Worm (Caenorhabditis elegans) whole organism, midembryonic: ENCODE results near the gene clec-227.

Experiments
- T22C8.4 ChIP-seq: fragments of 200-800 bp; sonication (Bioruptor generic); IDR thresholded peaks from 2 replicates; pipeline ENCODE4 v1.3.6; 2022; ENCODE audit warnings: missing genetic modification characterization, missing compliant biosample characterization
- klf-2 ChIP-seq: fragments of 200-800 bp; sonication (Bioruptor generic); conservative IDR thresholded peaks from 2 replicates; pipeline ENCODE4 v1.3.6; 2022; ENCODE audit warnings: missing genetic modification reagents, missing genetic modification characterization, missing compliant biosample characterization
- med-1 ChIP-seq: sonication (generic microtip); optimal IDR thresholded peaks from 2 replicates; lab custom pipeline; 2017; ENCODE audit warnings: missing genetic modification characterization, mild to moderate bottlenecking, missing compliant biosample characterization, antibody characterized with exemption, missing genetic modification reagents; ENCODE audit not compliant: insufficient read depth
- ztf-23 ChIP-seq: fragments of 200-800 bp; sonication (Bioruptor generic); IDR thresholded peaks from 2 replicates; pipeline ENCODE4 v1.3.6; 2022; ENCODE audit warnings: missing genetic modification reagents, missing genetic modification characterization, missing compliant biosample characterization
- ztf-29 ChIP-seq: fragments of 200-800 bp; sonication (Bioruptor generic); IDR thresholded peaks from 2 replicates; pipeline ENCODE4 v1.3.6; 2022; ENCODE audit warnings: missing genetic modification reagents, missing genetic modification characterization, missing compliant biosample characterization

ce11 chrV:14501136-14501535 is 28.8 kb downstream of the clec-227 start, which contains the start of gene R02D5.24:
- TF ChIP-seq med-1 (GFP tag; lab: Kevin White, UChicago) (no peak), ztf-29 (GFP tag; lab: Robert Waterston, UW) (no peak), ztf-23 (GFP tag; lab: Robert Waterston, UW) (no peak), T22C8.4 (GFP tag; lab: Robert Waterston, UW) (no peak), klf-2 (no peak)
